Worm (Caenorhabditis elegans) whole organism, L2 larva: ENCODE results near the gene B0222.15.

Source experiments
- R02D3.7 ChIP-seq: fragments of 150-350 bp; optimal IDR thresholded peaks from 2 replicates; lab custom pipeline; 2014; ENCODE audit warnings: missing biosample characterization, missing genetic modification characterization
- egl-27 ChIP-seq: sonication (generic microtip); optimal IDR thresholded peaks from 3 replicates; lab custom pipeline; 2017; ENCODE audit warnings: missing biosample characterization, missing genetic modification reagents, missing genetic modification characterization
- mbf-1 ChIP-seq: sonication (generic microtip); optimal IDR thresholded peaks from 2 replicates; lab custom pipeline; 2017; ENCODE audit warnings: missing biosample characterization, missing genetic modification characterization
- nhr-21 ChIP-seq: fragments of 150-350 bp; optimal IDR thresholded peaks from 2 replicates; lab custom pipeline; 2014; ENCODE audit warnings: missing biosample characterization, missing genetic modification characterization
- unc-39 ChIP-seq: fragments of 150-350 bp; optimal IDR thresholded peaks from 2 replicates; lab custom pipeline; 2014; ENCODE audit warnings: missing biosample characterization, missing genetic modification characterization
- unc-55 ChIP-seq: fragments of 150-350 bp; sonication (generic microtip); optimal IDR thresholded peaks from 3 replicates; lab custom pipeline; 2014; ENCODE audit warnings: missing biosample characterization, missing genetic modification reagents, missing genetic modification characterization
- unc-62 ChIP-seq: fragments of 150-350 bp; optimal IDR thresholded peaks from 2 replicates; lab custom pipeline; 2014; ENCODE audit warnings: missing biosample characterization, missing genetic modification reagents, missing genetic modification characterization
- ztf-11 ChIP-seq: sonication (generic microtip); optimal IDR thresholded peaks from 2 replicates; lab custom pipeline; 2017; ENCODE audit warnings: missing biosample characterization, missing genetic modification characterization

DNA sequence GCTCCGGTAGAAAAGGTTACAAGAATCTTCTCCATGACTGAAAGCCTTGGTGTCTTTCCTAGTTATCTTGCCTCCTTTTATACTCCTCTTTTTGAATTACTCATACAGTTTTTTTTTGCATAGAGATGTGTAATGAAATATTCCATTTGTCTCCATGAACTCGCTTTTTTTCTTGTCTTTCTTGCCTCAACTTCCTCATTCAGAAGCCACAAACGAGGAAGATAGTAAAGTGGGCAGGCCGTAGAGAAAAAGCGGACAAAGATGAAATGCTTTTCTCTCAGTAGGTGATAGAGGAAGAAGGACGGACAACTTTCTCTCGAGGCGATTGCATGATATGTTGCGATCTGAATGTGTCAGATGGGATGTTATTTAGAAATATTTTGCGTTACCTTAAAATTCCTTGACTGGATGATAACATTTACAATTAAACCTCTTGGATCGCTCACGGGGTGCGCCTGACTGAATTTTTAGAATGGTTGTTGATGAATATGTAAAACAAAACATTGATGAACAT lies 6.4 kb upstream of the B0222.15 start, which contains the start of gene col-145:
- TF ChIP-seq egl-27 (tag; lab: Kevin White, UChicago) (no peak), unc-62 (GFP tag; lab: Kevin White, UChicago) (no peak), unc-39 (tag; lab: Kevin White, UChicago) (no peak), R02D3.7 (no peak), unc-55 (GFP tag; lab: Kevin White, UChicago) (no peak), ztf-11 (tag; lab: Kevin White, UChicago) (no peak), mbf-1 (tag; lab: Kevin White, UChicago) (no peak), nhr-21 (tag; lab: Kevin White, UChicago) (no peak)
